Worm (Caenorhabditis elegans): Measurements from ENCODE around the gene twk-21.

ce11 chrX:16339207-16339606 is 39.5 kb downstream of the twk-21 start:
- no peak for TF ChIP-seq dao-5 (tag; optimal IDR thresholded peaks at IDR 0.05)
- no peak for TF ChIP-seq him-1 (tag; optimal IDR thresholded peaks at IDR 0.05)
- TF ChIP-seq W03F9.2 (tag; optimal IDR thresholded peaks at IDR 0.05), result no peak

All from whole organism, L4/young adult.